Worm (Caenorhabditis elegans) whole organism, L1 larva: ENCODE data around the gene spe-19.

Experiments
- aha-1 ChIP-seq: fragments of 150-350 bp; optimal IDR thresholded peaks from 2 replicates; lab custom pipeline; 2014; ENCODE audit warnings: missing biosample characterization, missing genetic modification characterization
- aly-2 ChIP-seq: fragments of 150-350 bp; optimal IDR thresholded peaks from 2 replicates; lab custom pipeline; 2014; ENCODE audit warnings: missing biosample characterization, missing genetic modification characterization
- blmp-1 ChIP-seq: fragments of 150-350 bp; optimal IDR thresholded peaks from 2 replicates; lab custom pipeline; 2014; ENCODE audit warnings: missing biosample characterization, missing genetic modification characterization
- lin-15B ChIP-seq: fragments of 150-350 bp; sonication (generic microtip); optimal IDR thresholded peaks from 3 replicates; lab custom pipeline; 2014; ENCODE audit warnings: missing biosample characterization, missing genetic modification characterization
- lsy-2 ChIP-seq, 2 experiments: fragments of 150-350 bp; optimal IDR thresholded peaks; 2 replicates each; lab custom pipeline; 2014; ENCODE audit warnings: missing biosample characterization in 2 of 2, missing genetic modification characterization in 2 of 2
- nhr-76 ChIP-seq: sonication (generic microtip); optimal IDR thresholded peaks from 2 replicates; lab custom pipeline; 2017; ENCODE audit warnings: missing biosample characterization, missing genetic modification characterization
- unc-130 ChIP-seq: fragments of 150-350 bp; optimal IDR thresholded peaks from 2 replicates; lab custom pipeline; 2017; ENCODE audit warnings: missing biosample characterization, missing genetic modification characterization, inconsistent platforms
- ztf-11 ChIP-seq, 2 experiments: sonication (generic microtip); optimal IDR thresholded peaks; 2 replicates each; lab custom pipeline; 2016 to 2017; ENCODE audit warnings: missing genetic modification characterization in 2 of 2, missing biosample characterization in 1 of 2, missing compliant biosample characterization in 1 of 2

- TF ChIP-seq aha-1: no peak
- TF ChIP-seq unc-130: no peak
- TF ChIP-seq blmp-1 (tag; lab: Kevin White, UChicago): no peak
- no peak for TF ChIP-seq aly-2 (tag; lab: Kevin White, UChicago)
- no peak for TF ChIP-seq lsy-2 (tag; optimal IDR thresholded peaks at IDR 0.05; lab: Kevin White, UChicago)
- TF ChIP-seq nhr-76 (tag; lab: Kevin White, UChicago): no peak
- no peak for TF ChIP-seq ztf-11 (tag; optimal IDR thresholded peaks at IDR 0.05; lab: Kevin White, UChicago)
- no peak for TF ChIP-seq lin-15B (tag; lab: Kevin White, UChicago)
These were observed 47.4 kb downstream of the spe-19 start for ce11 chrV:19999789-20000188.
